Worm (Caenorhabditis elegans) whole organism, L2 larva: Measurements from ENCODE around the gene C07B5.4.

Experiments used
- C34F6.9 ChIP-seq: fragments of 150-350 bp; optimal IDR thresholded peaks from 2 replicates; lab custom pipeline; 2014; ENCODE audit warnings: missing biosample characterization, missing genetic modification characterization
- F13H6.1 ChIP-seq: sonication (generic microtip); optimal IDR thresholded peaks from 2 replicates; lab custom pipeline; 2016; ENCODE audit warnings: missing genetic modification characterization, missing compliant biosample characterization
- R02D3.7 ChIP-seq: fragments of 150-350 bp; optimal IDR thresholded peaks from 2 replicates; lab custom pipeline; 2014; ENCODE audit warnings: missing biosample characterization, missing genetic modification characterization
- Y55F3AM.14 ChIP-seq: fragments of 200-800 bp; sonication (Bioruptor generic); optimal IDR thresholded peaks from 2 replicates; lab custom pipeline; 2018; ENCODE audit warnings: mild to moderate bottlenecking, missing genetic modification characterization, missing compliant biosample characterization
- alr-1 ChIP-seq: fragments of 150-350 bp; optimal IDR thresholded peaks from 2 replicates; lab custom pipeline; 2014; ENCODE audit warnings: missing biosample characterization, missing genetic modification characterization
- aly-2 ChIP-seq: fragments of 150-350 bp; optimal IDR thresholded peaks from 2 replicates; lab custom pipeline; 2014; ENCODE audit warnings: missing biosample characterization, missing genetic modification characterization
- ama-1 ChIP-seq: fragments of 150-350 bp; optimal IDR thresholded peaks from 2 replicates; lab custom pipeline; 2018; ENCODE audit warnings: inconsistent platforms
- blmp-1 ChIP-seq: sonication (generic microtip); optimal IDR thresholded peaks from 2 replicates; lab custom pipeline; 2017; ENCODE audit warnings: missing genetic modification characterization, mild to moderate bottlenecking, missing compliant biosample characterization, antibody characterized with exemption, moderate library complexity; ENCODE audit not compliant: insufficient read depth
- ceh-82 ChIP-seq: fragments of 150-350 bp; optimal IDR thresholded peaks from 2 replicates; lab custom pipeline; 2014; ENCODE audit warnings: missing biosample characterization, missing genetic modification characterization
- crh-2 ChIP-seq: sonication (generic microtip); optimal IDR thresholded peaks from 2 replicates; lab custom pipeline; 2017; ENCODE audit warnings: missing biosample characterization, missing genetic modification characterization
- dmd-4 ChIP-seq: sonication (generic microtip); optimal IDR thresholded peaks from 2 replicates; lab custom pipeline; 2017; ENCODE audit warnings: missing biosample characterization, missing genetic modification characterization
- egl-27 ChIP-seq: sonication (generic microtip); optimal IDR thresholded peaks from 3 replicates; lab custom pipeline; 2017; ENCODE audit warnings: missing biosample characterization, missing genetic modification reagents, missing genetic modification characterization
- fos-1 ChIP-seq: fragments of 150-350 bp; optimal IDR thresholded peaks from 2 replicates; lab custom pipeline; 2014; ENCODE audit warnings: missing biosample characterization, missing genetic modification characterization
- gmeb-1 ChIP-seq: fragments of 150-350 bp; optimal IDR thresholded peaks from 2 replicates; lab custom pipeline; 2014; ENCODE audit warnings: missing biosample characterization, missing genetic modification characterization
- lin-13 ChIP-seq: fragments of 150-350 bp; optimal IDR thresholded peaks from 2 replicates; lab custom pipeline; 2014; ENCODE audit warnings: missing biosample characterization, missing genetic modification reagents, missing genetic modification characterization
- lin-39 ChIP-seq: fragments of 150-350 bp; optimal IDR thresholded peaks from 2 replicates; lab custom pipeline; 2014; ENCODE audit warnings: missing biosample characterization, missing genetic modification reagents, missing genetic modification characterization
- lsy-2 ChIP-seq, 2 experiments: fragments of 150-350 bp in 1 of 2; sonication (generic microtip) in 1 of 2; optimal IDR thresholded peaks; 2 replicates each; lab custom pipeline; 2014 to 2017; ENCODE audit warnings: missing biosample characterization in 2 of 2, missing genetic modification characterization in 2 of 2
- mbf-1 ChIP-seq: sonication (generic microtip); optimal IDR thresholded peaks from 2 replicates; lab custom pipeline; 2017; ENCODE audit warnings: missing biosample characterization, missing genetic modification characterization
- mdl-1 ChIP-seq, 2 experiments: fragments of 150-350 bp in 1 of 2; sonication (generic microtip) in 1 of 2; optimal IDR thresholded peaks; 2 replicates each; lab custom pipeline; 2017; ENCODE audit warnings: missing biosample characterization in 2 of 2, missing genetic modification characterization in 2 of 2
- nhr-12 ChIP-seq: fragments of 150-350 bp; optimal IDR thresholded peaks from 2 replicates; lab custom pipeline; 2014; ENCODE audit warnings: missing biosample characterization, missing genetic modification characterization
- nhr-129 ChIP-seq: fragments of 150-350 bp; optimal IDR thresholded peaks from 2 replicates; lab custom pipeline; 2014; ENCODE audit warnings: missing biosample characterization, missing genetic modification characterization
- nhr-21 ChIP-seq: fragments of 150-350 bp; optimal IDR thresholded peaks from 2 replicates; lab custom pipeline; 2014; ENCODE audit warnings: missing biosample characterization, missing genetic modification characterization
- nhr-23 ChIP-seq: fragments of 150-350 bp; optimal IDR thresholded peaks from 2 replicates; lab custom pipeline; 2014; ENCODE audit warnings: missing biosample characterization, missing genetic modification reagents, missing genetic modification characterization
- nhr-237 ChIP-seq: fragments of 150-350 bp; optimal IDR thresholded peaks from 2 replicates; lab custom pipeline; 2014; ENCODE audit warnings: missing biosample characterization, missing genetic modification characterization
- nhr-25 ChIP-seq: fragments of 150-350 bp; sonication (generic microtip); optimal IDR thresholded peaks from 3 replicates; lab custom pipeline; 2014; ENCODE audit warnings: missing biosample characterization, missing genetic modification characterization
- nhr-6 ChIP-seq: fragments of 150-350 bp; optimal IDR thresholded peaks from 2 replicates; lab custom pipeline; 2014; ENCODE audit warnings: missing biosample characterization, missing genetic modification characterization
- nhr-77 ChIP-seq: fragments of 150-350 bp; optimal IDR thresholded peaks from 2 replicates; lab custom pipeline; 2014; ENCODE audit warnings: missing biosample characterization, missing genetic modification characterization
- sem-4 ChIP-seq: fragments of 150-350 bp; optimal IDR thresholded peaks from 2 replicates; lab custom pipeline; 2014; ENCODE audit warnings: missing biosample characterization, missing genetic modification reagents, missing genetic modification characterization
- sma-3 ChIP-seq: sonication (generic microtip); optimal IDR thresholded peaks from 2 replicates; lab custom pipeline; 2016; ENCODE audit warnings: missing genetic modification reagents, missing genetic modification characterization, missing compliant biosample characterization
- sma-9 ChIP-seq, 2 experiments: fragments of 150-350 bp in 1 of 2; sonication (generic microtip) in 1 of 2; optimal IDR thresholded peaks; 2 replicates each; lab custom pipeline; 2014 to 2016; ENCODE audit warnings: missing genetic modification characterization in 2 of 2, mild to moderate bottlenecking in 1 of 2, missing biosample characterization in 1 of 2, missing compliant biosample characterization in 1 of 2, missing genetic modification reagents in 1 of 2, moderate library complexity in 1 of 2
- snpc-4 ChIP-seq: fragments of 150-350 bp; optimal IDR thresholded peaks from 2 replicates; lab custom pipeline; 2014; ENCODE audit warnings: missing biosample characterization, missing genetic modification characterization
- unc-62 ChIP-seq: fragments of 150-350 bp; optimal IDR thresholded peaks from 2 replicates; lab custom pipeline; 2014; ENCODE audit warnings: missing biosample characterization, missing genetic modification reagents, missing genetic modification characterization
- zag-1 ChIP-seq: fragments of 150-350 bp; optimal IDR thresholded peaks from 2 replicates; lab custom pipeline; 2014; ENCODE audit warnings: missing biosample characterization, missing genetic modification characterization
- ztf-1 ChIP-seq: fragments of 200-800 bp; sonication (Bioruptor generic); conservative IDR thresholded peaks from 2 replicates; pipeline ENCODE4 v1.3.6; 2022; ENCODE audit warnings: missing genetic modification characterization, missing compliant biosample characterization
- ztf-11 ChIP-seq: sonication (generic microtip); optimal IDR thresholded peaks from 2 replicates; lab custom pipeline; 2017; ENCODE audit warnings: missing biosample characterization, missing genetic modification characterization
- ztf-4 ChIP-seq: fragments of 150-350 bp; optimal IDR thresholded peaks from 2 replicates; lab custom pipeline; 2014; ENCODE audit warnings: missing biosample characterization, missing genetic modification characterization

The C07B5.4 gene

ce11 chrX:9565881-9566280, 36.4 kb downstream of the C07B5.4 start, which contains the start of gene moc-5:
Gene moc-5 (minus strand): TSS chrX:9565981.
- TF ChIP-seq nhr-25 (no peak), nhr-77 (tag; lab: Kevin White, UChicago) (no peak), ztf-1 (GFP tag; lab: Robert Waterston, UW) (no peak), R02D3.7 (tag; lab: Kevin White, UChicago) (no peak), mdl-1 (tag; optimal IDR thresholded peaks at IDR 0.05; lab: Kevin White, UChicago) (no peak), lin-39 (tag; lab: Kevin White, UChicago) (no peak), alr-1 (no peak), nhr-23 (tag; lab: Kevin White, UChicago) (no peak)

ce11 chrX:9566429-9566828, 37.0 kb downstream of the C07B5.4 start, which contains the start of gene F49E2.2:
Gene F49E2.2 (plus strand): TSS chrX:9566729.
- TF ChIP-seq C34F6.9 (tag; lab: Kevin White, UChicago) (no peak), sma-9 (GFP tag; optimal IDR thresholded peaks at IDR 0.05; lab: Kevin White, UChicago) (no peak), sma-9 (tag; optimal IDR thresholded peaks at IDR 0.05; lab: Kevin White, UChicago) (no peak), Y55F3AM.14 (GFP tag; lab: Kevin White, UChicago) (no peak), nhr-237 (tag; lab: Kevin White, UChicago) (no peak), snpc-4 (tag; lab: Kevin White, UChicago) (no peak), ztf-4 (tag; lab: Kevin White, UChicago) (no peak), lin-39 (tag; lab: Kevin White, UChicago) (no peak), lin-13 (GFP tag; lab: Kevin White, UChicago) (no peak), sem-4 (tag; lab: Kevin White, UChicago) (no peak), ztf-11 (no peak), unc-62 (GFP tag; lab: Kevin White, UChicago) (no peak), aly-2 (no peak), fos-1 (tag; lab: Kevin White, UChicago) (no peak), gmeb-1 (tag; lab: Kevin White, UChicago) (no peak)

- TF ChIP-seq gmeb-1 (tag; lab: Kevin White, UChicago), result peak; percentile 22
- TF ChIP-seq crh-2, result no peak
- peak; percentile 36 for TF ChIP-seq fos-1 (tag; lab: Kevin White, UChicago)
Observed at ce11 chrX:9568574-9568973, 39.1 kb downstream of the C07B5.4 start.

ce11 chrX:9576928-9577327, 47.5 kb downstream of the C07B5.4 start, which contains the start of gene glb-17:
Gene glb-17 (minus strand): TSS chrX:9577028.
- TF ChIP-seq sma-9 (GFP tag; optimal IDR thresholded peaks at IDR 0.05; lab: Kevin White, UChicago), result no peak
- no peak for TF ChIP-seq sma-9 (tag; optimal IDR thresholded peaks at IDR 0.05; lab: Kevin White, UChicago)
- no peak for TF ChIP-seq nhr-25
- no peak for TF ChIP-seq ztf-4 (tag; lab: Kevin White, UChicago)
- TF ChIP-seq ceh-82 (tag; lab: Kevin White, UChicago), result no peak
- no peak for TF ChIP-seq nhr-23 (tag; lab: Kevin White, UChicago)
- TF ChIP-seq ztf-1 (GFP tag; lab: Robert Waterston, UW), result no peak
- no peak for TF ChIP-seq zag-1 (tag; lab: Kevin White, UChicago)
- no peak for TF ChIP-seq egl-27 (tag; lab: Kevin White, UChicago)
- TF ChIP-seq ama-1 (lab: Kevin White, UChicago), result no peak
- TF ChIP-seq gmeb-1 (tag; lab: Kevin White, UChicago), result no peak
- TF ChIP-seq nhr-237 (tag; lab: Kevin White, UChicago), result no peak
- TF ChIP-seq lsy-2 (tag; optimal IDR thresholded peaks at IDR 0.05; lab: Kevin White, UChicago), result no peak
- no peak for TF ChIP-seq nhr-6 (tag; lab: Kevin White, UChicago)
- no peak for TF ChIP-seq unc-62 (GFP tag; lab: Kevin White, UChicago)
- TF ChIP-seq sma-3, result no peak
- no peak for TF ChIP-seq dmd-4
- no peak for TF ChIP-seq nhr-129 (tag; lab: Kevin White, UChicago)
- no peak for TF ChIP-seq nhr-21

ce11 chrX:9584333-9584732, 54.9 kb downstream of the C07B5.4 start, which contains the start of gene gpx-5:
Gene gpx-5 (plus strand): TSS chrX:9584668.
- TF ChIP-seq sma-3 (peak; percentile 47), nhr-25 (peak; percentile 67), fos-1 (tag; lab: Kevin White, UChicago) (no peak), F13H6.1 (tag; lab: Kevin White, UChicago) (peak; percentile 50), nhr-21 (peak; percentile 17), nhr-12 (tag; lab: Kevin White, UChicago) (no peak), egl-27 (tag; lab: Kevin White, UChicago) (peak; percentile 10), nhr-129 (tag; lab: Kevin White, UChicago) (peak; percentile 47), nhr-77 (tag; lab: Kevin White, UChicago) (no peak), blmp-1 (tag; lab: Kevin White, UChicago) (peak; percentile 7), mbf-1 (tag; lab: Kevin White, UChicago) (no peak), sma-9 (GFP tag; optimal IDR thresholded peaks at IDR 0.05; lab: Kevin White, UChicago) (peak; percentile 31), sma-9 (tag; optimal IDR thresholded peaks at IDR 0.05; lab: Kevin White, UChicago) (no peak)
